Fruit fly (Drosophila melanogaster): ENCODE results near the gene side-VII.

Gene side-VII

dm6 chr3R:9739793-9740192 lies at the start of gene side-VII:
Gene side-VII, minus strand, starts transcription at chr3R:9739979.
- TF ChIP-seq cic (GFP tag; optimal IDR thresholded peaks at IDR 0.05) (no peak), kay (GFP tag; ENCODE audit: borderline replicate concordance) (peak; percentile 27), Hr96 (GFP tag; optimal IDR thresholded peaks at IDR 0.05) (no peak), tj (GFP tag; optimal IDR thresholded peaks at IDR 0.05) (no peak)

- peak; percentile 60 for TF ChIP-seq cic (GFP tag; optimal IDR thresholded peaks at IDR 0.05)
- no peak for TF ChIP-seq Hr96 (GFP tag; optimal IDR thresholded peaks at IDR 0.05)
- peak; percentile 67 for TF ChIP-seq bab1 (GFP tag; optimal IDR thresholded peaks at IDR 0.05)
- peak; percentile 3 for TF ChIP-seq pad (GFP tag; optimal IDR thresholded peaks at IDR 0.05)
- peak; percentile 27 for TF ChIP-seq CG7101 (tag; optimal IDR thresholded peaks at IDR 0.05)
- TF ChIP-seq Mnt (GFP tag; optimal IDR thresholded peaks at IDR 0.05): peak; percentile 51
These were observed 44.7 kb upstream of the side-VII start, which contains the start of the genes MtnA and CG8500 for dm6 chr3R:9784341-9785062. Gene MtnA, minus strand, starts transcription at chr3R:9784370. Gene CG8500, plus strand, starts transcription at chr3R:9784653.

dm6 chr3R:9783240-9783917 lies 43.6 kb upstream of the side-VII start:
- TF ChIP-seq CG5204 (GFP tag; optimal IDR thresholded peaks at IDR 0.05) (no peak), toe (GFP tag; optimal IDR thresholded peaks at IDR 0.05) (no peak), CG1620 (GFP tag; optimal IDR thresholded peaks at IDR 0.05) (no peak), pad (GFP tag; optimal IDR thresholded peaks at IDR 0.05) (no peak), CG7101 (tag; optimal IDR thresholded peaks at IDR 0.05) (peak; percentile 16), CG14711 (tag; optimal IDR thresholded peaks at IDR 0.05) (peak; percentile 18), Hr96 (GFP tag; optimal IDR thresholded peaks at IDR 0.05) (no peak), kay (GFP tag; ENCODE audit: borderline replicate concordance) (no peak), CG7045 (GFP tag; optimal IDR thresholded peaks at IDR 0.05) (no peak), tj (GFP tag; optimal IDR thresholded peaks at IDR 0.05) (no peak), ovo (GFP tag; optimal IDR thresholded peaks at IDR 0.05) (peak; percentile 0), cnc (optimal IDR thresholded peaks at IDR 0.05) (no peak), CG11617 (GFP tag; optimal IDR thresholded peaks at IDR 0.05) (no peak), CG33017 (tag; optimal IDR thresholded peaks at IDR 0.05) (peak; percentile 37), CG12768 (GFP tag; optimal IDR thresholded peaks at IDR 0.05) (no peak), bab1 (GFP tag; optimal IDR thresholded peaks at IDR 0.05) (peak; percentile 62), Mnt (GFP tag; optimal IDR thresholded peaks at IDR 0.05) (no peak), cic (GFP tag; optimal IDR thresholded peaks at IDR 0.05) (no peak), Clk (GFP tag; optimal IDR thresholded peaks at IDR 0.05) (no peak), Crg-1 (GFP tag; optimal IDR thresholded peaks at IDR 0.05) (no peak)

dm6 chr3R:9779764-9780163 lies 40.0 kb upstream of the side-VII start, which contains the start of gene CG12947:
Gene CG12947, plus strand, starts transcription at chr3R:9780064.
- TF ChIP-seq tj (GFP tag; optimal IDR thresholded peaks at IDR 0.05): no peak
- no peak for TF ChIP-seq CG7101 (tag; optimal IDR thresholded peaks at IDR 0.05)
- no peak for TF ChIP-seq Crg-1 (GFP tag; optimal IDR thresholded peaks at IDR 0.05)
- TF ChIP-seq Clk (GFP tag; optimal IDR thresholded peaks at IDR 0.05): no peak
- TF ChIP-seq CG12768 (GFP tag; optimal IDR thresholded peaks at IDR 0.05): no peak
- no peak for TF ChIP-seq cic (GFP tag; optimal IDR thresholded peaks at IDR 0.05)
- no peak for TF ChIP-seq CG5204 (GFP tag; optimal IDR thresholded peaks at IDR 0.05)
- no peak for TF ChIP-seq CG7045 (GFP tag; optimal IDR thresholded peaks at IDR 0.05)
- TF ChIP-seq CG11617 (GFP tag; optimal IDR thresholded peaks at IDR 0.05): no peak
- TF ChIP-seq toe (GFP tag; optimal IDR thresholded peaks at IDR 0.05): no peak
- TF ChIP-seq ovo (GFP tag; optimal IDR thresholded peaks at IDR 0.05): no peak
- TF ChIP-seq CG33017 (tag; optimal IDR thresholded peaks at IDR 0.05): no peak
- no peak for TF ChIP-seq pad (GFP tag; optimal IDR thresholded peaks at IDR 0.05)
- TF ChIP-seq kay (GFP tag; ENCODE audit: borderline replicate concordance): no peak
- TF ChIP-seq CG14711 (tag; optimal IDR thresholded peaks at IDR 0.05): no peak
- TF ChIP-seq Hr96 (GFP tag; optimal IDR thresholded peaks at IDR 0.05): no peak

dm6 chr3R:9777941-9778360 lies 38.2 kb upstream of the side-VII start, which contains the start of gene RpS29:
Gene RpS29, plus strand, starts transcription at chr3R:9778042.
- TF ChIP-seq Hr96 (GFP tag; optimal IDR thresholded peaks at IDR 0.05) (peak; percentile 87), cnc (optimal IDR thresholded peaks at IDR 0.05) (no peak), CG1620 (GFP tag; optimal IDR thresholded peaks at IDR 0.05) (peak; percentile 94), CG11617 (GFP tag; optimal IDR thresholded peaks at IDR 0.05) (peak; percentile 83), CG5204 (GFP tag; optimal IDR thresholded peaks at IDR 0.05) (no peak), ovo (GFP tag; optimal IDR thresholded peaks at IDR 0.05) (peak; percentile 73), CG12768 (GFP tag; optimal IDR thresholded peaks at IDR 0.05) (peak; percentile 70), Clk (GFP tag; optimal IDR thresholded peaks at IDR 0.05) (peak; percentile 62), CG7101 (tag; optimal IDR thresholded peaks at IDR 0.05) (peak; percentile 86), CG14711 (tag; optimal IDR thresholded peaks at IDR 0.05) (peak; percentile 69), CG33017 (tag; optimal IDR thresholded peaks at IDR 0.05) (peak; percentile 53), tj (GFP tag; optimal IDR thresholded peaks at IDR 0.05) (peak; percentile 50), bab1 (GFP tag; optimal IDR thresholded peaks at IDR 0.05) (peak; percentile 93), cic (GFP tag; optimal IDR thresholded peaks at IDR 0.05) (peak; percentile 74), Crg-1 (GFP tag; optimal IDR thresholded peaks at IDR 0.05) (peak; percentile 93), Mnt (GFP tag; optimal IDR thresholded peaks at IDR 0.05) (peak; percentile 90), pad (GFP tag; optimal IDR thresholded peaks at IDR 0.05) (peak; percentile 71), kay (GFP tag; ENCODE audit: borderline replicate concordance) (no peak), CG7045 (GFP tag; optimal IDR thresholded peaks at IDR 0.05) (peak; percentile 42), toe (GFP tag; optimal IDR thresholded peaks at IDR 0.05) (peak; percentile 92)
